Worm (Caenorhabditis elegans) whole organism, L1 larva: Measurements from ENCODE around the gene pmp-4.

ENCODE experiments used
- ama-1 ChIP-seq: fragments of 150-350 bp; optimal IDR thresholded peaks from 2 replicates; lab custom pipeline; 2014
- ztf-11 ChIP-seq, 2 experiments: sonication (generic microtip); optimal IDR thresholded peaks; 2 replicates each; lab custom pipeline; 2016 to 2017; ENCODE audit warnings: missing genetic modification characterization in 2 of 2, missing biosample characterization in 1 of 2, missing compliant biosample characterization in 1 of 2
- ztf-4 ChIP-seq: fragments of 150-350 bp; optimal IDR thresholded peaks from 2 replicates; lab custom pipeline; 2014; ENCODE audit warnings: missing biosample characterization, missing genetic modification characterization

DNA sequence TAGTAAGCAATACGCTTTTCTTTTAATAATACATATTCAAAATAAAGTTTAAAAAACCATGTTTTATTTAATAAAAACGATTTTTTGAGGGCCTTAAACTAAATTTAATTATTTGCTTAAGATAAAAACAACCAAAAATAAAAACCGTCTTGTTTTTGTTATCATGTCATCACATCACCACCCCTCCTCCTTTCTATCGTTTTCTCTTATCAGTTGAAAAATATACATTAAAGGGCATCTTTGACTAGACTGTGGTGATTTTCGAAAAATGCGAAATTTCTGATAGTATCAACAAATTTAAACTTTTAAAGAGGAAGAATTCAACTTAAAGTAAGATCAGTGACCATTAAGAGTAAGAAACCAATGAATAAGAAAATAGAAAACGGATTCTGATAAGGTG lies 689 bp upstream of the pmp-4 start:
- TF ChIP-seq ama-1 (lab: Kevin White, UChicago) (no peak), ztf-4 (tag; lab: Kevin White, UChicago) (no peak), ztf-11 (tag; optimal IDR thresholded peaks at IDR 0.05; lab: Kevin White, UChicago) (no peak)
